Fruit fly (Drosophila melanogaster): ENCODE measurements around the gene alpha-Man-IIa.

The alpha-Man-IIa gene

DNA sequence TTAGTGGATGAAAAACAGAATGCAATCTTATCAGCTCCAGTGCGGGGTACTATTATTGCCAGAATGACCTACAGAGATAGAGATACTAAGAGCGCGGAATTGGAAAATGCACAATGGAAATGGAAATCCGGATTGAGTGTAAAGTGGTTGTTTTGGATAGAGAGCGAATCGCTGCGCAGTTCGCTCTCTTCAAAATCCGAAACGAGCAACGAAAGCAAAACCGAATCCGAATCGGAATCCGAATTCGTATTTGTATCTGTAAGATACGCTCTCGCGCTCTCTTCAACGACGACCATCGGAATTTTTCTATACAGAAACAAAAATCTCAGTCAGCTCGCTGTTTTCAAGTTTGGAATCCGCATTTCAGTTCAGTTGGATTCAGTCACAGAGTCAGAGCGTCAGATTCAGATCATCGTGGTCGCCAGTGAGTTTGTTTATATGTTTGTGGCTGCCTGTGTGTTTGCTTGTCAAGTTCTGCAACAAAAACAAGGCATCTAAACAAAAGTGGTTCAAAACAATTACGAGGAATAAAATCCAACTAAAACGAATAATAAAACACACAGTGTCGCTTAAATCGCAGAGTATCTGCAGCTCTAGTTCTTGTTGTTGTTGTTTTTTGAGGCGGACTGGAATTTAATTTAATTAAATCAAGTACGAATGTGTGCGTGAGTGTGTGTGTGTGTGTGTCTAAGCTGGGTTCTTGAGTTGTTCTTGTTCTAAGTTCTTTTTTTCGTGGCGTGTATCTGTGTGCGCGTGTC is 5.4 kb downstream of the alpha-Man-IIa start, which contains the start of gene ps (continued):
- peak; percentile 40 for TF ChIP-seq CG17385 (GFP tag; optimal IDR thresholded peaks at IDR 0.05)
- peak; percentile 91 for TF ChIP-seq kni (GFP tag; optimal IDR thresholded peaks at IDR 0.05)
- peak; percentile 66 for TF ChIP-seq sqz (GFP tag; optimal IDR thresholded peaks at IDR 0.05)
- peak; percentile 51 for TF ChIP-seq D19A (tag; optimal IDR thresholded peaks at IDR 0.05)
- TF ChIP-seq CG8281 (tag; optimal IDR thresholded peaks at IDR 0.05) = peak; percentile 64
- peak; percentile 99 for TF ChIP-seq kah (GFP tag; optimal IDR thresholded peaks at IDR 0.05)
- no peak for TF ChIP-seq CG12299 (tag; optimal IDR thresholded peaks at IDR 0.05)
- TF ChIP-seq CG7987 (GFP tag; optimal IDR thresholded peaks at IDR 0.05) = no peak
- TF ChIP-seq nom (GFP tag; optimal IDR thresholded peaks at IDR 0.05) = peak; percentile 50
- TF ChIP-seq scrt (GFP tag; optimal IDR thresholded peaks at IDR 0.05) = peak; percentile 44
- peak; percentile 24 for TF ChIP-seq zfh2 (GFP tag; optimal IDR thresholded peaks at IDR 0.05)
- no peak for TF ChIP-seq CG11093 (GFP tag; IDR thresholded peaks at IDR 0.05)
- TF ChIP-seq CrebB (tag; optimal IDR thresholded peaks at IDR 0.05) = peak; percentile 29
- no peak for TF ChIP-seq Ets97D (GFP tag; optimal IDR thresholded peaks at IDR 0.05)
- peak; percentile 1 for TF ChIP-seq CG15601 (tag; optimal IDR thresholded peaks at IDR 0.05)
- peak; percentile 31 for TF ChIP-seq CG3281 (GFP tag; optimal IDR thresholded peaks at IDR 0.05)
- peak; percentile 93 for TF ChIP-seq Jarid2 (GFP tag; optimal IDR thresholded peaks at IDR 0.05)
- no peak for TF ChIP-seq Bdp1 (GFP tag; optimal IDR thresholded peaks at IDR 0.05)
- peak; percentile 37 for TF ChIP-seq CG12071 (GFP tag; optimal IDR thresholded peaks at IDR 0.05)
- peak; percentile 86 for TF ChIP-seq sens (GFP tag)
- TF ChIP-seq caup (GFP tag; optimal IDR thresholded peaks at IDR 0.05; ENCODE audit: severe bottlenecking) = no peak
- TF ChIP-seq lov (optimal IDR thresholded peaks at IDR 0.05) = no peak
- no peak for TF ChIP-seq lov (GFP tag; IDR thresholded peaks at IDR 0.05)
- TF ChIP-seq dati (GFP tag; IDR thresholded peaks at IDR 0.05) = no peak
- TF ChIP-seq gsb (GFP tag; IDR thresholded peaks at IDR 0.05) = no peak
- TF ChIP-seq CG1233 (GFP tag; optimal IDR thresholded peaks at IDR 0.05) = peak; percentile 23
- TF ChIP-seq CG3065 (GFP tag; optimal IDR thresholded peaks at IDR 0.05) = no peak
- TF ChIP-seq gcm (GFP tag; optimal IDR thresholded peaks at IDR 0.05) = no peak
- peak; percentile 5 for TF ChIP-seq CG18011 (GFP tag; optimal IDR thresholded peaks at IDR 0.05)
- TF ChIP-seq bbx (GFP tag; IDR thresholded peaks at IDR 0.05; ENCODE audit: partially characterized antibody) = no peak
- peak; percentile 50 for TF ChIP-seq NfI (GFP tag; optimal IDR thresholded peaks at IDR 0.05)
- TF ChIP-seq Gug (GFP tag; IDR thresholded peaks at IDR 0.05) = 0 out of 4 replicates have a peak, but pooled peaks have one; percentile 18
- peak; percentile 43 for TF ChIP-seq BtbVII (GFP tag; optimal IDR thresholded peaks at IDR 0.05)
- no peak for TF ChIP-seq ttk (GFP tag; IDR thresholded peaks at IDR 0.05)
- peak; percentile 51 for TF ChIP-seq sug (tag; optimal IDR thresholded peaks at IDR 0.05)
- TF ChIP-seq Trl (optimal IDR thresholded peaks at IDR 0.05) = peak; percentile 91 to 97
- TF ChIP-seq Trl (GFP tag; optimal IDR thresholded peaks at IDR 0.05) = peak; percentile 61
- TF ChIP-seq croc (GFP tag; conservative IDR thresholded peaks at IDR 0.05) = no peak
- TF ChIP-seq lbe (GFP tag; optimal IDR thresholded peaks at IDR 0.05) = peak; percentile 7
- TF ChIP-seq CG6854 (GFP tag; optimal IDR thresholded peaks at IDR 0.05) = peak; percentile 49
- peak; percentile 97 for TF ChIP-seq Deaf1 (tag; optimal IDR thresholded peaks at IDR 0.05)
- TF ChIP-seq CG8924 (tag; optimal IDR thresholded peaks at IDR 0.05) = peak; percentile 61
- peak; percentile 99 for TF ChIP-seq sd (tag; optimal IDR thresholded peaks at IDR 0.05)
- no peak for TF ChIP-seq CG4854 (GFP tag; optimal IDR thresholded peaks at IDR 0.05)
- TF ChIP-seq CG17568 (GFP tag; optimal IDR thresholded peaks at IDR 0.05) = peak; percentile 27
- TF ChIP-seq CG15479 (GFP tag; optimal IDR thresholded peaks at IDR 0.05) = peak; percentile 73
- TF ChIP-seq CG13894 (tag; optimal IDR thresholded peaks at IDR 0.05) = peak; percentile 16
- no peak for TF ChIP-seq luna (GFP tag; optimal IDR thresholded peaks at IDR 0.05)
- peak; percentile 15 for TF ChIP-seq pros (GFP tag; optimal IDR thresholded peaks at IDR 0.05)
